Worm (Caenorhabditis elegans) whole organism, L4 larva: ENCODE results near the gene ZK470.14.

Experiments
- Y48G9A.11 ChIP-seq: fragments of 200-800 bp; sonication (Bioruptor generic); IDR thresholded peaks from 2 replicates; pipeline ENCODE4 v1.3.6; 2022; ENCODE audit warnings: missing genetic modification reagents, missing genetic modification characterization, missing compliant biosample characterization
- ZK546.5 ChIP-seq, 2 experiments: sonication (generic microtip); optimal IDR thresholded peaks; 2 replicates each; lab custom pipeline; 2017; ENCODE audit warnings: missing biosample characterization in 2 of 2, missing genetic modification characterization in 2 of 2
- aha-1 ChIP-seq: fragments of 150-350 bp; peaks from one replicate; lab custom pipeline; 2014; ENCODE audit warnings: missing biosample characterization, missing genetic modification characterization
- ceh-20 ChIP-seq: fragments of 200-800 bp; sonication (Bioruptor generic); IDR thresholded peaks from 2 replicates; pipeline ENCODE4 v1.3.6; 2022; ENCODE audit warnings: missing genetic modification reagents, missing genetic modification characterization, missing compliant biosample characterization
- ces-1 ChIP-seq: fragments of 150-350 bp; sonication (generic microtip); optimal IDR thresholded peaks from 4 replicates; lab custom pipeline; 2014; ENCODE audit warnings: missing biosample characterization, missing genetic modification reagents, missing genetic modification characterization
- daf-12 ChIP-seq: fragments of 150-350 bp; optimal IDR thresholded peaks from 2 replicates; lab custom pipeline; 2014; ENCODE audit warnings: missing biosample characterization, missing genetic modification reagents, missing genetic modification characterization
- daf-16 ChIP-seq, 3 experiments: sonication (generic microtip); optimal IDR thresholded peaks; 2 replicates each; lab custom pipeline; 2016 to 2017; ENCODE audit warnings: missing genetic modification characterization in 3 of 3, missing genetic modification reagents in 3 of 3, mild to moderate bottlenecking in 2 of 3, missing compliant biosample characterization in 2 of 3, missing biosample characterization in 1 of 3, moderate library complexity in 1 of 3
- daf-8 ChIP-seq: fragments of 200-800 bp; sonication (Bioruptor generic); IDR thresholded peaks from 2 replicates; pipeline ENCODE4 v1.3.6; 2022; ENCODE audit warnings: missing genetic modification characterization, missing compliant biosample characterization
- dmd-6 ChIP-seq: fragments of 200-800 bp; sonication (Bioruptor generic); IDR thresholded peaks from 2 replicates; pipeline ENCODE4 v1.3.6; 2022; ENCODE audit warnings: missing genetic modification reagents, missing genetic modification characterization, missing compliant biosample characterization
- dmd-9 ChIP-seq: fragments of 200-800 bp; sonication (Bioruptor generic); IDR thresholded peaks from 2 replicates; pipeline ENCODE4 v1.3.6; 2022; ENCODE audit warnings: missing genetic modification reagents, missing genetic modification characterization, missing compliant biosample characterization
- dpl-1 ChIP-seq: fragments of 150-350 bp; optimal IDR thresholded peaks from 2 replicates; lab custom pipeline; 2014; ENCODE audit warnings: missing biosample characterization, missing genetic modification reagents, missing genetic modification characterization
- fos-1 ChIP-seq: fragments of 150-350 bp; optimal IDR thresholded peaks from 2 replicates; lab custom pipeline; 2014; ENCODE audit warnings: missing biosample characterization, missing genetic modification characterization
- hlh-11 ChIP-seq: fragments of 200-800 bp; sonication (Bioruptor generic); optimal IDR thresholded peaks from 2 replicates; lab custom pipeline; 2018; ENCODE audit warnings: mild to moderate bottlenecking, missing genetic modification characterization, missing compliant biosample characterization
- hlh-30 ChIP-seq: sonication (generic microtip); optimal IDR thresholded peaks from 2 replicates; lab custom pipeline; 2017; ENCODE audit warnings: antibody characterized with exemption, mild to moderate bottlenecking, missing genetic modification characterization, missing compliant biosample characterization; ENCODE audit not compliant: insufficient read depth
- hmg-1.1 ChIP-seq: fragments of 200-800 bp; sonication (Bioruptor generic); IDR thresholded peaks from 2 replicates; pipeline ENCODE4 v1.3.6; 2022; ENCODE audit warnings: missing genetic modification reagents, missing genetic modification characterization, missing compliant biosample characterization
- lim-7 ChIP-seq: fragments of 200-800 bp; sonication (Bioruptor generic); IDR thresholded peaks from 2 replicates; pipeline ENCODE4 v1.3.6; 2022; ENCODE audit warnings: missing genetic modification characterization, missing compliant biosample characterization
- lin-1 ChIP-seq: fragments of 200-800 bp; sonication (Bioruptor generic); IDR thresholded peaks from 2 replicates; pipeline ENCODE4 v1.3.6; 2022; ENCODE audit warnings: missing genetic modification reagents, missing genetic modification characterization, missing compliant biosample characterization
- madf-5 ChIP-seq, 2 experiments: fragments of 200-800 bp; sonication (Bioruptor generic); IDR thresholded peaks; 2 replicates each; pipeline ENCODE4 v1.3.6; 2022; ENCODE audit warnings: missing compliant biosample characterization in 2 of 2, missing genetic modification characterization in 2 of 2
- mdl-1 ChIP-seq, 2 experiments: fragments of 150-350 bp in 1 of 2; sonication (generic microtip) in 1 of 2; optimal IDR thresholded peaks; 2 replicates each; lab custom pipeline; 2014 to 2017; ENCODE audit warnings: missing biosample characterization in 2 of 2, missing genetic modification characterization in 2 of 2
- mep-1 ChIP-seq: fragments of 150-350 bp; sonication (generic microtip); optimal IDR thresholded peaks from 3 replicates; lab custom pipeline; 2014; ENCODE audit warnings: missing biosample characterization, missing genetic modification characterization
- mes-2 ChIP-seq: sonication (generic microtip); optimal IDR thresholded peaks from 2 replicates; lab custom pipeline; 2016; ENCODE audit warnings: missing genotype, mild to moderate bottlenecking, missing genetic modification characterization, missing compliant biosample characterization; ENCODE audit not compliant: poor library complexity, severe bottlenecking
- mxl-2 ChIP-seq: fragments of 200-800 bp; sonication (Bioruptor generic); conservative IDR thresholded peaks from 2 replicates; pipeline ENCODE4 v1.3.6; 2022; ENCODE audit warnings: missing genetic modification reagents, missing genetic modification characterization, missing compliant biosample characterization
- mxl-3 ChIP-seq: fragments of 200-800 bp; sonication (Bioruptor generic); optimal IDR thresholded peaks from 2 replicates; lab custom pipeline; 2018; ENCODE audit warnings: mild to moderate bottlenecking, missing genetic modification characterization, missing compliant biosample characterization
- nhr-11 ChIP-seq: fragments of 150-350 bp; optimal IDR thresholded peaks from 2 replicates; lab custom pipeline; 2014; ENCODE audit warnings: missing biosample characterization, missing genetic modification characterization
- nhr-28 ChIP-seq: fragments of 150-350 bp; optimal IDR thresholded peaks from 2 replicates; lab custom pipeline; 2014; ENCODE audit warnings: missing biosample characterization, missing genetic modification characterization
- nhr-42 ChIP-seq: fragments of 200-800 bp; sonication (Bioruptor generic); IDR thresholded peaks from 2 replicates; pipeline ENCODE4 v1.3.6; 2022; ENCODE audit warnings: missing genetic modification characterization, missing compliant biosample characterization
- sdz-12 ChIP-seq: fragments of 200-800 bp; sonication (Bioruptor generic); optimal IDR thresholded peaks from 2 replicates; lab custom pipeline; 2018; ENCODE audit warnings: mild to moderate bottlenecking, missing genetic modification characterization, missing compliant biosample characterization
- unc-62 ChIP-seq, 3 experiments: fragments of 150-350 bp in 1 of 3; sonication (generic microtip); optimal IDR thresholded peaks in 2 of 3; peaks in 1 of 3; 1 replicate in 1 of 3; 2 replicates in 2 of 3; lab custom pipeline; 2014 to 2017; ENCODE audit warnings: missing biosample characterization in 3 of 3, missing genetic modification characterization in 3 of 3, missing genetic modification reagents in 3 of 3, missing genotype in 1 of 3

The ZK470.14 gene

DNA sequence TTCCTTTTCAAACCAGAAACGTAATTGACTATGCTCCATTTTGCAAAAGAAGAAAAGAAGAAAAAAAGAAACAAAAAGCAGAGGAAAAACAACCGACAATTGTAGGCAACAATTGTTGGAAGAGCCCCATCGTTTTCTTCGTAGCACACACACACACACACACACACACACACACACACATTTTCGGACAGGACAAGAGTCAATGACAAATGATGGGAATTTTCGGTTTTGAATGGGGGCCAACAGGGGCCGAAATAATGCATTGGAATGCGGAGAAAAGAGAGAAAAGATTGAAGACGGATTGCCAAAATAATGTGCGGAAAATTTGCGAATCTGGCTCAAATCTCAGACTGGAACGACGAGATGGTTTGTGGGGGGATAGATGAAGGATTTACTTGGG, 12.5 kb upstream of the ZK470.14 start:
- TF ChIP-seq nhr-42 (GFP tag; lab: Robert Waterston, UW) (no peak), ceh-20 (0 out of 2 replicates have a peak, but pooled peaks have one; percentile 24), mep-1 (peak; percentile 17), madf-5 (GFP tag; IDR thresholded peaks at IDR 0.05; lab: Robert Waterston, UW) (no peak), lim-7 (GFP tag; lab: Robert Waterston, UW) (no peak), fos-1 (no peak), dmd-9 (no peak), nhr-28 (no peak), daf-12 (tag; lab: Kevin White, UChicago) (no peak), lin-1 (no peak), dpl-1 (no peak)
- TF ChIP-seq, all 104 proteins: peak for 2

ce11 chrX:4157896-4158295, 9.4 kb upstream of the ZK470.14 start:
- peak; percentile 3 for TF ChIP-seq nhr-11
- TF ChIP-seq hlh-30 (tag; lab: Kevin White, UChicago) = peak; percentile 62
- TF ChIP-seq dmd-6 (GFP tag; lab: Robert Waterston, UW) = 0 out of 2 replicates have a peak, but pooled peaks have one; percentile 9
- peak in 1 of 2 experiments; percentile 27 for TF ChIP-seq unc-62 (GFP tag; optimal IDR thresholded peaks at IDR 0.05 in 1 of 2; lab: Kevin White, UChicago)
- no peak for TF ChIP-seq unc-62 (tag; optimal IDR thresholded peaks at IDR 0.05; lab: Kevin White, UChicago)
- TF ChIP-seq daf-16 (GFP tag; optimal IDR thresholded peaks at IDR 0.05; lab: Kevin White, UChicago) = no peak
- no peak for TF ChIP-seq daf-16 (tag; optimal IDR thresholded peaks at IDR 0.05; lab: Kevin White, UChicago)
- TF ChIP-seq aha-1 = peak; percentile 48
- peak; percentile 43 for TF ChIP-seq hlh-11 (tag; lab: Kevin White, UChicago)
- peak in 1 of 2 experiments; percentile 41 for TF ChIP-seq mdl-1 (tag; optimal IDR thresholded peaks at IDR 0.05; lab: Kevin White, UChicago)
- peak; percentile 33 for TF ChIP-seq mes-2 (tag; lab: Kevin White, UChicago)
- no peak for TF ChIP-seq daf-8 (GFP tag; lab: Robert Waterston, UW)
- no peak for TF ChIP-seq mxl-3 (GFP tag; lab: Kevin White, UChicago)
- TF ChIP-seq hmg-1.1 = peak; percentile 36; the same call in 1 of the 2 replicates

DNA sequence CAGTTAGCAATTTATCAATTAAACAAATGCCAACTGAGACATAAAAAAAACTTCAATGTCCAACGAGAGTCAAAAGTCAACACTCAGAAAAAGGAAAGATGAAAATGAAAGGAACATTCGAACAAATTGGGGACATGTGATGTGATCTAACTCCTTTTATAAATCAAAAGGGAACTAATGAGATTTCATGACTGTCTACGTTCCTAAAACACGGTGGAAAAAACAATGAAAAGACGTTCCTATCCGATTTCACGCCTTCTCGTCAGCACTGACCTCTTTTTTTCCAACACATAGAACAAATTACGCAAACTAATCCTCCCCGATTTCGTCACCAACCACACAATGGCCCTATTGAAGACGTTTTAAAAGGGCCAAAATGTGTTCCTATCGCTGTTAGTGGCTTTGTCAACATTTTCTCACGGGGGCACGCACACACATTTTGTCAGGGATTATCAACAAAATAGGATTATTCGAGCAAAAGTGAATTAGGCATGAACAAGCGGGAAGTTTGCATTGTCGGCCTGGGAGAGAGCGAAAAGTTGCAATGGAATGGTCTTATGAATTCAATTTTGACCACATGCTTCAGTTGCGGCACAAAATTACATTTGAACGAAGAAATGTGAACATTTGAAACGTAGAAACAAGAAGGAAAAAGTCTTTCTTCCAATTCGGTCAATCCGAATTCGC, 7.9 kb upstream of the ZK470.14 start:
- no peak for TF ChIP-seq Y48G9A.11 (GFP tag; lab: Robert Waterston, UW)
- peak; percentile 56 for TF ChIP-seq ces-1 (GFP tag; lab: Kevin White, UChicago)
- TF ChIP-seq sdz-12 (GFP tag; lab: Kevin White, UChicago) = no peak
- TF ChIP-seq aha-1 = peak; percentile 28
- TF ChIP-seq unc-62 (GFP tag; optimal IDR thresholded peaks at IDR 0.05 in 1 of 2; lab: Kevin White, UChicago) = peak in 1 of 2 experiments; percentile 20
- TF ChIP-seq unc-62 (tag; optimal IDR thresholded peaks at IDR 0.05; lab: Kevin White, UChicago) = no peak

ce11 chrX:4159929-4160328, 7.3 kb upstream of the ZK470.14 start:
- TF ChIP-seq ZK546.5 (tag; optimal IDR thresholded peaks at IDR 0.05; lab: Kevin White, UChicago) (no peak), unc-62 (GFP tag; optimal IDR thresholded peaks at IDR 0.05 in 1 of 2; lab: Kevin White, UChicago) (peak in 1 of 2 experiments; percentile 99), unc-62 (tag; optimal IDR thresholded peaks at IDR 0.05; lab: Kevin White, UChicago) (no peak)

- TF ChIP-seq aha-1 = peak; percentile 90
- no peak for TF ChIP-seq mxl-2
- TF ChIP-seq unc-62 (GFP tag; optimal IDR thresholded peaks at IDR 0.05 in 1 of 2; lab: Kevin White, UChicago) = peak in 1 of 2 experiments; percentile 79
- TF ChIP-seq unc-62 (tag; optimal IDR thresholded peaks at IDR 0.05; lab: Kevin White, UChicago) = no peak
Measured at ce11 chrX:4161938-4162337, 5.3 kb upstream of the ZK470.14 start.

- no peak for TF ChIP-seq ces-1 (GFP tag; lab: Kevin White, UChicago)
Measured at ce11 chrX:4163391-4163790, 3.9 kb upstream of the ZK470.14 start, which contains the start of gene ZK470.1. ZK470.1 (plus strand) TSS chrX:4163691.
